Fruit fly (Drosophila melanogaster): ENCODE measurements around the gene Teh3.

The Teh3 gene

DNA sequence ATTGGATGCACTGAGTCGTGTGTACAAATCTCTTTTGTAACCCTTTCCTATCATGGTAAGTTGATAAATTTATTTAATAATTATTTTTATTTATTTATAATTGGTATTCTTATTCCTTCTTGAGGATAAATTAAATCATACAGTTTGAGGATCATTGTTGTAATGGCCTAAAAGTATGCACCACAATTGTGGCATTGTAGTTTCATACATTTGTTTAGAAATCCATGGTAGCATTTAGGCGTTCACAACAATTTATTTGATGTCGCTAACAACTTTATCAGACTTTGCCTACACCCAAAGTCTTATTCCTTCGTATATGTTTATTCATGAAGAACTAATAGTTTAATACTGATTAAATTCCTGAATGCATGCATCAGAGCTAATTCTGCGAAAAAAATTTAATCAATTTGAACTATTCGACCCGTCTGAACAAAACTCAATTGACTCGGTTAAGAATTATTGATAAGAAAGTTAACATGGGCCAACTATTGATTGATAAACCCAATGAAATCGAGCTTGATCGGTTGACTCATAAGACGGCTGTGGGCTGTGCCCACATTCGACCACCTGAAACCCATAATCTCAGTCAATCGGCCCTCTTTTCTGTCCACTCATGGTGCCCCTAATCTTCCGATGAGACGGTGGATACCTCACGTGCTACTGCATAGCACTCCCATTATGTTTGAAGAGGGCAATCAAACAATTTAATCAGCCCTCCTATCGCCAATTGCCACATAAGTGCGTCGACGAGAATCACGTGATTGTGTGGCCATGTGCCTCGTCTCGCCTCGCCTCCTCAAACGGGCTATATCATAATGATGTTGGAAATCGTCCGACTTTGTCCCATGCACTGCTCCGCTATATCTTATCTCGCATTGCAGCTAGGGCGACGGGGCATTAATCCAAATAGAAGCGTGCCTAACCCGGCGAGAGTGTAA lies 35.1 kb upstream of the Teh3 start:
- TF ChIP-seq CG8478 (optimal IDR thresholded peaks at IDR 0.05) = no peak
- TF ChIP-seq CTCF (optimal IDR thresholded peaks at IDR 0.05) = peak in 1 of 2 experiments; percentile 10

dm6 chr3L:4215079-4215478 lies 30.6 kb upstream of the Teh3 start, which contains the start of gene Cpr64Ad:
TSS of gene Cpr64Ad (plus strand) at chr3L:4215379.
- TF ChIP-seq CG8478 (optimal IDR thresholded peaks at IDR 0.05) = no peak
- no peak for TF ChIP-seq CTCF (optimal IDR thresholded peaks at IDR 0.05)

- TF ChIP-seq CG8478 (optimal IDR thresholded peaks at IDR 0.05) = no peak
- no peak for TF ChIP-seq CTCF (optimal IDR thresholded peaks at IDR 0.05)
Observed at dm6 chr3L:4212815-4213214, 28.4 kb upstream of the Teh3 start, which contains the start of gene Cpr64Ac. TSS of gene Cpr64Ac (minus strand) at chr3L:4212915.

DNA sequence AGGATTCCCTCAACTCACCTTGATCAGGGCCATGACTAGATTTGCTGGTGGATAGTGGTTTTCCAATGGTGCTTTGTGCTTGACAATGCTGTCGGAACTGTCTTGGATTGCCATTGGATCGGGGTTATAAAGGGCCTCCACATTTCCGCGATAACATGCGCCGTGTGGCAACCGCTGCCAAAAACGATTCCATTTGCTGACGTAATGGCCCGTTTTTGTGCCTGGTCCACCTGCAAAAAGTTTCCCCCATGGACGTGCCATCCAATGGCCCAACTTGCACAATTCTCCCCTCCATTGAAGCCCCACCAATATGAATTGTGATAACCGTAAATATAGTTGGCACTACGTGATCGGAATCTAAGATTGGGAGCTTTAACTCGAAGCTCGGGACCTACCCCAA lies 27.0 kb upstream of the Teh3 start, which contains the start of gene Cpr64Ab:
Cpr64Ab (minus strand) TSS at position 101 of the 400 bp plus-strand sequence.
- TF ChIP-seq CG8478 (optimal IDR thresholded peaks at IDR 0.05) = no peak

dm6 chr3L:4209731-4210130 lies 25.3 kb upstream of the Teh3 start:
- no peak for TF ChIP-seq CG8478 (optimal IDR thresholded peaks at IDR 0.05)
- TF ChIP-seq CTCF (optimal IDR thresholded peaks at IDR 0.05) = no peak

- TF ChIP-seq CG8478 (optimal IDR thresholded peaks at IDR 0.05) (no peak), CTCF (optimal IDR thresholded peaks at IDR 0.05) (no peak)
Observed at dm6 chr3L:4209078-4209477, 24.6 kb upstream of the Teh3 start, which contains the start of gene Cpr64Aa. TSS of gene Cpr64Aa (minus strand) at chr3L:4209178.

DNA sequence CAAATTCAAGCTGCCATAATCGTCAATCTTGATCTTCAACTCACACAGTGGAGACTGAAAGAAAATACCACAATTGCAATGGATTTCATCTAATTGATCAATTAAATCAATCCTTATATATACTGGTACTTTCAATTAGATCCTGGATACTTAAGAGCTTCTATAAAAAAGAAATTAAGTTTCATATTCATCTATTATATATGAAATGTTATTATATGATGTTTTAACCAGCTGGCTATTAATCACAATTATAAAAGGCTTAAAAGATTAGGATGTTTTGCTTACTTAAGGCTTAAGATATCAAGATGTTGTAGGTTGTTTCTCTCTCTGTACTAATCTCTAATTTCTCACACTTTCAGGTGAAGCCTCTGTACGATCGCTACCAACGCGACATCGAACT lies 20.4 kb upstream of the Teh3 start:
- TF ChIP-seq CTCF (optimal IDR thresholded peaks at IDR 0.05) (no peak), CG8478 (optimal IDR thresholded peaks at IDR 0.05) (no peak)

DNA sequence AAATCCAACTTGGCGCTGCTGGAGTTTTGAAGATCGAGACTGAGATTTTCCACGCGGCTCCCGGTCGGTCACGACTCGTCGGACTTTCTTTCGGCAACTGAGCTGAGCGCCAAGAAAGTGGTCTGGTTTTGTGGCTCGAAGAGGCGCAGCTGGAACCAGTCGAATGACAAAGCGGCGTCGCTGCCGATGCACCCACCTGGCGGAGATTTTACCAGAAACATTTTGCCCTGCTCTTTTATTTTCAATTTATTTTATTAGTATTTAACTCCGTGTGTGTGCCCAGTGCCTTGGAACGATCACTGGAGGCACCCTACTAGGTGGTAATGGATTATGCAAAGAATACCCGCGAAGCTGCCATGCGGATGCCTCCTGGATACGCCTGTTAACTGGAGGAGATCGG lies 19.8 kb upstream of the Teh3 start, which contains the start of gene CG15005:
CG15005 (minus strand) TSS at position 101 of the 400 bp plus-strand sequence.
- TF ChIP-seq CTCF (optimal IDR thresholded peaks at IDR 0.05) (no peak), CG8478 (optimal IDR thresholded peaks at IDR 0.05) (no peak)

- TF ChIP-seq CG8478 (optimal IDR thresholded peaks at IDR 0.05) (no peak), CTCF (optimal IDR thresholded peaks at IDR 0.05) (no peak)
Observed at dm6 chr3L:4193730-4194649, 9.5 kb upstream of the Teh3 start, which contains the start of gene CG43367. TSS of gene CG43367 (plus strand) at chr3L:4193993.

- TF ChIP-seq CTCF (optimal IDR thresholded peaks at IDR 0.05) = no peak
- no peak for TF ChIP-seq CG8478 (optimal IDR thresholded peaks at IDR 0.05)
Observed at dm6 chr3L:4187930-4188523, 3.6 kb upstream of the Teh3 start, which contains the start of the genes Teh2 and tipE. TSS of gene Teh2 (minus strand) at chr3L:4188023. TSS of gene tipE (plus strand) at chr3L:4188499.

dm6 chr3L:4186659-4187058 lies 2.2 kb upstream of the Teh3 start, which contains the start of gene VhaM9.7-c:
TSS of gene VhaM9.7-c (minus strand) at chr3L:4186865.
- TF ChIP-seq CG8478 (optimal IDR thresholded peaks at IDR 0.05) (no peak), CTCF (optimal IDR thresholded peaks at IDR 0.05) (no peak)

DNA sequence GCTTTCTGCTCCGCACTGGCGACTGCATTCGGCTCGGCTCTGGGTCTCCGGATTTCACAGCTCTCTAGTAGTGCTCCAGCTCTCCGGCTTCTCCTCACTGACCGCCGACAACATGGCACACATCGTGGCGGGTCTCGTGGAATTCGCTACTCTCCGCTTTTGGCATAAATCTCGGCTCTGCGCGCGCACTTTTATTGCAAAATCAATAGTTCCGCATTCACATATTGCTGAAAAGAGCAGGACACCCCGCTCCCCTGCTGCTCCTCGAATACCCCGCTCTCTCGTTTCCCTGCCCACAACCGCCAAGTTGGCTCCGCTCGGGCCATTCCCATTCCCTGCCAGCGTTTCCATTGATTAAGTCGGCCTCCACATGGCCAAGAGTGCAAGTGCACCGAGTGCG lies 796 bp upstream of the Teh3 start:
- no peak for TF ChIP-seq CTCF (optimal IDR thresholded peaks at IDR 0.05)

DNA sequence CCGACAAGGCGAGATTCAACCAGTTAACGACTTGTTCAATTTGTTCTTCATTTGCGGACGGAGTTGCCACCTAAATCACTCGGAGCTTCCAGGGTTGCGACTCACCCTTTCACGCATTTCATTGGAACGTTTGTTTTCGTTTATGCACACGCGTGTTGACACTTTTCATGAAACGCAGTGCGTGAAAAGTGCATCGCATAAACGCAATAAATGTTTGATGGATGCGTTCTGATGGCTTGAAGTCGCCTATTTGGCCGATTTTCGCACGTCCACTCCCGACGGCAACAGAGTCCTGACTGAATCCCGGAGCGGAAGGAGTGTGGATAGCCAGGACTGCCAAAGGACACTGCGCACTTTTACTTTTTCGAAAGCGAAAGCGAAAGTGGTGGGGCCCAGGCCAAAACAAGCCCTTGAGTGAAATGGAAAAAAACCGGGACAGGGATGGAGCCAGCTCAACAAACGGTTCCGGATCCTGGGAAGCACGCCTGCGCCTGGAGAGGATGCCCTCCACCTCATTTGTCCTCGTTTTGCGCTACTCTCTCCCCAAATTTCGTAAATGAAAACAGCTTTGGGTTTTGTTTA lies 6.4 kb downstream of the Teh3 start, which contains the start of gene Teh4:
Teh4 (minus strand) TSS at position 290 of the 582 bp plus-strand sequence.
- TF ChIP-seq CTCF (optimal IDR thresholded peaks at IDR 0.05) = no peak
- no peak for TF ChIP-seq CG8478 (optimal IDR thresholded peaks at IDR 0.05)

DNA sequence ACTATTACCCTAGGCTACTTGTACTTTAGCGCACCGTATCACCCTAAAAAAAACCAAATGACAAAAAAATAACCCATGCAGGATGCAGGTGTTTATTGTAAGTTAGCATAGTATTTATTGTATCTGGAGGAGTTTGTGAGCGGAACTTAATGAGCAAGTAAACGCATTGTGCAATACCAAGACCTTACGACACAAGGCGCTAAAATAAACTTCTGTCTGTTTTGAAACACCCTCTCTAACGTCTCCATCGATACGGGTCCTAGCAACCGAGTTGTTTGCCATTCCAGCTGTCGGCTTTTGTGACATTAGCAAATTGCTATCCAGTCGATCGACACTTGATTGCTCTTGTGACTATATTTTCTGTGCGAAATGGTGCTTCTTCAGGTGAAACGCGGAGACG lies 10.9 kb downstream of the Teh3 start, which contains the start of gene CG18675:
CG18675 (plus strand) TSS at position 301 of the 400 bp plus-strand sequence.
- TF ChIP-seq CTCF (optimal IDR thresholded peaks at IDR 0.05) = no peak
- TF ChIP-seq CG8478 (optimal IDR thresholded peaks at IDR 0.05) = no peak

Measured in S2 (cell line).